Fruit fly (Drosophila melanogaster): ENCODE measurements around the gene mew.

The mew gene

dm6 chrX:13275139-13275538, 16.8 kb upstream of the mew start (continued):
- peak; percentile 36 for TF ChIP-seq CG9437 (GFP tag; optimal IDR thresholded peaks at IDR 0.05)
- TF ChIP-seq bowl (GFP tag; IDR thresholded peaks at IDR 0.05), result no peak
- no peak for TF ChIP-seq CG7745 (tag; optimal IDR thresholded peaks at IDR 0.05)
- 0 out of 2 replicates have a peak, but pooled peaks have one; percentile 20 for TF ChIP-seq CG11085 (GFP tag; IDR thresholded peaks at IDR 0.05)
- peak; percentile 28; the same call in 1 of the 2 replicates for TF ChIP-seq al (GFP tag; IDR thresholded peaks at IDR 0.05)
- TF ChIP-seq CG5245 (GFP tag; optimal IDR thresholded peaks at IDR 0.05), result peak; percentile 17
- TF ChIP-seq CG10147 (GFP tag; optimal IDR thresholded peaks at IDR 0.05), result peak; percentile 40
- no peak for TF ChIP-seq CG11093 (GFP tag; IDR thresholded peaks at IDR 0.05)
- TF ChIP-seq gem (tag; optimal IDR thresholded peaks at IDR 0.05), result peak; percentile 75
- no peak for TF ChIP-seq trh (GFP tag; optimal IDR thresholded peaks at IDR 0.05)
- no peak for TF ChIP-seq CG13123 (GFP tag; optimal IDR thresholded peaks at IDR 0.05)
- TF ChIP-seq CG31388 (GFP tag; optimal IDR thresholded peaks at IDR 0.05), result no peak
- no peak for TF ChIP-seq klu (GFP tag; IDR thresholded peaks at IDR 0.05)
- peak; percentile 46 to 57 for TF ChIP-seq bsh (GFP tag; optimal IDR thresholded peaks at IDR 0.05)
- no peak for TF ChIP-seq kah (GFP tag; optimal IDR thresholded peaks at IDR 0.05)
- no peak for TF ChIP-seq CG12104 (GFP tag; optimal IDR thresholded peaks at IDR 0.05)
- TF ChIP-seq CG18476 (GFP tag; optimal IDR thresholded peaks at IDR 0.05), result no peak
- no peak for TF ChIP-seq Lhr (GFP tag; optimal IDR thresholded peaks at IDR 0.05)
- no peak for TF ChIP-seq Ada2b (GFP tag; IDR thresholded peaks at IDR 0.05)
- no peak for TF ChIP-seq CG42726 (GFP tag; IDR thresholded peaks at IDR 0.05; ENCODE audit: partially characterized antibody)
- TF ChIP-seq CTCF (GFP tag; optimal IDR thresholded peaks at IDR 0.05), result no peak
- no peak for TF ChIP-seq ab (GFP tag; optimal IDR thresholded peaks at IDR 0.05)
- 0 out of 2 replicates have a peak, but pooled peaks have one; percentile 37 for TF ChIP-seq CG3847 (GFP tag; IDR thresholded peaks at IDR 0.05)
- TF ChIP-seq sd (tag; optimal IDR thresholded peaks at IDR 0.05), result no peak
- TF ChIP-seq ken (GFP tag; IDR thresholded peaks at IDR 0.05), result no peak
- TF ChIP-seq MESR4 (GFP tag; optimal IDR thresholded peaks at IDR 0.05), result no peak
- peak; percentile 19 for TF ChIP-seq CG10267 (tag; optimal IDR thresholded peaks at IDR 0.05)
- no peak for TF ChIP-seq NK7.1 (GFP tag; optimal IDR thresholded peaks at IDR 0.05)
- TF ChIP-seq ewg (GFP tag; optimal IDR thresholded peaks at IDR 0.05), result peak; percentile 14
- no peak for TF ChIP-seq CG3726 (GFP tag; IDR thresholded peaks at IDR 0.05)
- TF ChIP-seq B-H1 (GFP tag; IDR thresholded peaks at IDR 0.05), result 0 out of 3 replicates have a peak, but pooled peaks have one; percentile 12
- no peak for TF ChIP-seq mld (GFP tag; IDR thresholded peaks at IDR 0.05; ENCODE audit: partially characterized antibody)
- no peak for TF ChIP-seq lbe (GFP tag; optimal IDR thresholded peaks at IDR 0.05)
- no peak for TF ChIP-seq CG12769 (tag; optimal IDR thresholded peaks at IDR 0.05)
- TF ChIP-seq CG1233 (GFP tag; optimal IDR thresholded peaks at IDR 0.05), result no peak
- no peak for TF ChIP-seq Sry-δ (GFP tag; optimal IDR thresholded peaks at IDR 0.05)
- no peak for TF ChIP-seq CG1024 (GFP tag; IDR thresholded peaks at IDR 0.05)
- TF ChIP-seq ci (GFP tag; IDR thresholded peaks at IDR 0.05), result 0 out of 3 replicates have a peak, but pooled peaks have one; percentile 14
- no peak for TF ChIP-seq fru (optimal IDR thresholded peaks at IDR 0.05)
- peak; percentile 64 for TF ChIP-seq CG10979 (tag; optimal IDR thresholded peaks at IDR 0.05)
- TF ChIP-seq CG30403 (GFP tag; optimal IDR thresholded peaks at IDR 0.05), result peak; percentile 47
- 0 out of 2 replicates have a peak, but pooled peaks have one; percentile 2 for TF ChIP-seq ap (GFP tag; IDR thresholded peaks at IDR 0.05)
- peak; percentile 63 for TF ChIP-seq lmd (GFP tag; IDR thresholded peaks at IDR 0.05)
- no peak for TF ChIP-seq HLH3B (GFP tag; IDR thresholded peaks at IDR 0.05)
- peak; percentile 17 for TF ChIP-seq gcm (GFP tag; optimal IDR thresholded peaks at IDR 0.05)
- peak; percentile 30 for TF ChIP-seq Chrac-16 (GFP tag; optimal IDR thresholded peaks at IDR 0.05)
- peak; percentile 16 for TF ChIP-seq D19B (GFP tag; optimal IDR thresholded peaks at IDR 0.05)
- peak; percentile 54 for TF ChIP-seq CG9932 (GFP tag; IDR thresholded peaks at IDR 0.05)
- TF ChIP-seq CG32767 (GFP tag; IDR thresholded peaks at IDR 0.05), result no peak
- TF ChIP-seq CG14050 (GFP tag; IDR thresholded peaks at IDR 0.05), result no peak
- TF ChIP-seq Lpt (GFP tag; optimal IDR thresholded peaks at IDR 0.05), result no peak
- no peak for TF ChIP-seq maf-S (GFP tag; optimal IDR thresholded peaks at IDR 0.05)
- TF ChIP-seq Sox100B (GFP tag; optimal IDR thresholded peaks at IDR 0.05), result peak; percentile 69
